Fruit fly (Drosophila melanogaster) whole organism, embryonic: ENCODE data around the gene CG15517.

Experiments used
- B-H2 ChIP-seq: fragments of 200-800 bp; sonication (Bioruptor generic); optimal IDR thresholded peaks from 2 replicates; lab custom pipeline; 2018; ENCODE audit warnings: missing biosample characterization, mild to moderate bottlenecking, missing genetic modification characterization
- BEAF-32 ChIP-seq: fragments of 200-800 bp; sonication (Bioruptor generic); optimal IDR thresholded peaks from 3 replicates; lab custom pipeline; 2017; ENCODE audit warnings: missing biosample characterization, missing genetic modification characterization, mild to moderate bottlenecking, moderate library complexity, missing genetic modification reagents
- CG10543 ChIP-seq: fragments of 200-800 bp; sonication (Bioruptor generic); optimal IDR thresholded peaks from 3 replicates; lab custom pipeline; 2017; ENCODE audit warnings: missing biosample characterization, mild to moderate bottlenecking, missing genetic modification characterization, moderate library complexity
- CG11093 ChIP-seq: fragments of 200-800 bp; sonication (Bioruptor generic); IDR thresholded peaks from 3 replicates; pipeline ENCODE4 v1.3.6; 2022; ENCODE audit warnings: missing biosample characterization, missing genetic modification characterization
- CG11398 ChIP-seq: fragments of 200-800 bp; sonication (Bioruptor generic); optimal IDR thresholded peaks from 2 replicates; lab custom pipeline; 2016; ENCODE audit warnings: missing biosample characterization, missing genetic modification characterization
- CG12155 ChIP-seq: fragments of 200-800 bp; sonication (Bioruptor generic); optimal IDR thresholded peaks from 3 replicates; lab custom pipeline; 2016; ENCODE audit warnings: missing biosample characterization, missing genetic modification characterization
- CG14667 ChIP-seq: fragments of 200-800 bp; sonication (Bioruptor generic); IDR thresholded peaks from 2 replicates; pipeline ENCODE4 v1.3.6; 2022; ENCODE audit warnings: missing biosample characterization, missing genetic modification characterization
- CG15601 ChIP-seq: fragments of 200-800 bp; sonication (Bioruptor generic); optimal IDR thresholded peaks from 3 replicates; lab custom pipeline; 2019; ENCODE audit warnings: missing biosample characterization, mild to moderate bottlenecking, missing genetic modification characterization, moderate library complexity
- CG17361 ChIP-seq: fragments of 200-800 bp; sonication (Bioruptor generic); IDR thresholded peaks from 3 replicates; pipeline ENCODE4 v1.3.6; 2022; ENCODE audit warnings: missing biosample characterization, missing genetic modification characterization
- CG18262 ChIP-seq: fragments of 200-800 bp; optimal IDR thresholded peaks from 3 replicates; lab custom pipeline; 2019; ENCODE audit warnings: missing biosample characterization, mild to moderate bottlenecking, missing genetic modification characterization, moderate library complexity
- CG2116 ChIP-seq: fragments of 200-800 bp; sonication (Bioruptor generic); optimal IDR thresholded peaks from 3 replicates; lab custom pipeline; 2018; ENCODE audit warnings: missing biosample characterization, mild to moderate bottlenecking, missing genetic modification characterization
- CG34422 ChIP-seq: fragments of 200-800 bp; sonication (Bioruptor generic); IDR thresholded peaks from 3 replicates; pipeline ENCODE4 v1.3.6; 2022; ENCODE audit warnings: missing biosample characterization, missing genetic modification characterization
- CG4424 ChIP-seq: fragments of 200-800 bp; sonication (Bioruptor generic); optimal IDR thresholded peaks from 3 replicates; lab custom pipeline; 2016; ENCODE audit warnings: missing biosample characterization, missing genetic modification characterization
- CG4820 ChIP-seq: fragments of 200-800 bp; sonication (Bioruptor generic); optimal IDR thresholded peaks from 3 replicates; lab custom pipeline; 2016; ENCODE audit warnings: missing biosample characterization, missing genetic modification characterization
- CG6272 ChIP-seq: fragments of 200-800 bp; sonication (Bioruptor generic); IDR thresholded peaks from 2 replicates; pipeline ENCODE4 v1.3.6; 2022; ENCODE audit warnings: missing biosample characterization, missing genetic modification characterization
- CG6689 ChIP-seq: fragments of 200-800 bp; sonication (Bioruptor generic); IDR thresholded peaks from 2 replicates; pipeline ENCODE4 v1.3.6; 2022; ENCODE audit warnings: missing biosample characterization, missing genetic modification characterization
- CG7786 ChIP-seq: fragments of 200-800 bp; sonication (Bioruptor generic); optimal IDR thresholded peaks from 2 replicates; lab custom pipeline; 2016; ENCODE audit warnings: missing biosample characterization, missing genetic modification characterization
- CG7928 ChIP-seq: fragments of 200-800 bp; sonication (Bioruptor generic); optimal IDR thresholded peaks from 2 replicates; lab custom pipeline; 2017; ENCODE audit warnings: missing biosample characterization, mild to moderate bottlenecking, missing genetic modification characterization
- CG9797 ChIP-seq: fragments of 200-800 bp; sonication (Bioruptor generic); optimal IDR thresholded peaks from 3 replicates; lab custom pipeline; 2018; ENCODE audit warnings: missing biosample characterization, mild to moderate bottlenecking, missing genetic modification characterization
- Dip3 ChIP-seq: fragments of 200-800 bp; sonication (Bioruptor generic); optimal IDR thresholded peaks from 3 replicates; lab custom pipeline; 2016; ENCODE audit warnings: missing biosample characterization, missing genetic modification characterization
- Dp ChIP-seq: fragments of 200-800 bp; sonication (Bioruptor generic); optimal IDR thresholded peaks from 2 replicates; lab custom pipeline; 2018; ENCODE audit warnings: missing biosample characterization, mild to moderate bottlenecking, missing genetic modification characterization, moderate library complexity
- E2f2 ChIP-seq: fragments of 200-800 bp; sonication (Bioruptor generic); IDR thresholded peaks from 2 replicates; pipeline ENCODE4 v1.3.6; 2022; ENCODE audit warnings: missing biosample characterization, missing genetic modification characterization
- Gsc ChIP-seq: fragments of 200-800 bp; sonication (Bioruptor generic); IDR thresholded peaks from 2 replicates; pipeline ENCODE4 v1.3.6; 2022; ENCODE audit warnings: missing biosample characterization, missing genetic modification characterization
- HmgD ChIP-seq: fragments of 200-800 bp; sonication (Bioruptor generic); optimal IDR thresholded peaks from 3 replicates; lab custom pipeline; 2016; ENCODE audit warnings: missing biosample characterization, missing genetic modification characterization
- Med ChIP-seq: fragments of 200-800 bp; sonication (Bioruptor generic); peaks from one replicate; lab custom pipeline; 2016; ENCODE audit warnings: missing biosample characterization, missing genetic modification characterization, mild to moderate bottlenecking, inconsistent platforms, moderate library complexity
- NK7.1 ChIP-seq: fragments of 200-800 bp; sonication (Bioruptor generic); optimal IDR thresholded peaks from 3 replicates; lab custom pipeline; 2016; ENCODE audit warnings: missing biosample characterization, missing genetic modification characterization
- Taf1 ChIP-seq: fragments of 200-800 bp; sonication (Bioruptor generic); IDR thresholded peaks from 2 replicates; pipeline ENCODE4 v1.3.6; 2022; ENCODE audit warnings: missing biosample characterization, missing genetic modification characterization
- Vsx1 ChIP-seq: fragments of 200-800 bp; sonication (Bioruptor generic); optimal IDR thresholded peaks from 2 replicates; lab custom pipeline; 2017; ENCODE audit warnings: missing biosample characterization, mild to moderate bottlenecking, missing genetic modification characterization, missing genetic modification reagents
- az2 ChIP-seq: fragments of 200-800 bp; sonication (Bioruptor generic); optimal IDR thresholded peaks from 3 replicates; lab custom pipeline; 2016; ENCODE audit warnings: missing biosample characterization, missing genetic modification characterization
- bab2 ChIP-seq: fragments of 200-800 bp; sonication (Bioruptor generic); optimal IDR thresholded peaks from 2 replicates; lab custom pipeline; 2016; ENCODE audit warnings: missing biosample characterization, missing genetic modification characterization
- cato ChIP-seq: fragments of 200-800 bp; sonication (Bioruptor generic); optimal IDR thresholded peaks from 2 replicates; lab custom pipeline; 2016; ENCODE audit warnings: missing biosample characterization, missing genetic modification characterization, borderline replicate concordance
- chinmo ChIP-seq: fragments of 200-800 bp; sonication (Bioruptor generic); IDR thresholded peaks from 4 replicates; pipeline ENCODE4 v1.3.6; 2022; ENCODE audit warnings: missing biosample characterization, missing genetic modification characterization; ENCODE audit not compliant: partially characterized antibody
- dmrt11E ChIP-seq: fragments of 200-800 bp; sonication (Bioruptor generic); optimal IDR thresholded peaks from 3 replicates; lab custom pipeline; 2018; ENCODE audit warnings: missing biosample characterization, mild to moderate bottlenecking, missing genetic modification characterization, moderate library complexity
- esg ChIP-seq: fragments of 200-800 bp; sonication (Bioruptor generic); conservative IDR thresholded peaks from 2 replicates; pipeline ENCODE4 v1.3.6; 2022; ENCODE audit warnings: missing biosample characterization, missing genetic modification characterization
- fd3F ChIP-seq: fragments of 200-800 bp; sonication (Bioruptor generic); optimal IDR thresholded peaks from 2 replicates; lab custom pipeline; 2018; ENCODE audit warnings: missing biosample characterization, mild to moderate bottlenecking, missing genetic modification characterization, moderate library complexity
- fd96Cb ChIP-seq: fragments of 200-800 bp; sonication (Bioruptor generic); optimal IDR thresholded peaks from 2 replicates; lab custom pipeline; 2018; ENCODE audit warnings: missing biosample characterization, mild to moderate bottlenecking, missing genetic modification characterization, moderate library complexity
- h ChIP-seq: fragments of >200 bp; optimal IDR thresholded peaks from 2 replicates; lab custom pipeline; 2017
- ham ChIP-seq: fragments of 200-800 bp; sonication (Bioruptor generic); IDR thresholded peaks from 2 replicates; pipeline ENCODE4 v1.3.6; 2022; ENCODE audit warnings: missing biosample characterization, missing genetic modification characterization
- insv ChIP-seq, 2 experiments: fragments of 200-800 bp; sonication (Bioruptor generic); optimal IDR thresholded peaks; 3 replicates each; lab custom pipeline; 2016 to 2018; ENCODE audit warnings: missing biosample characterization in 2 of 2, missing genetic modification characterization in 2 of 2
- jumu ChIP-seq: fragments of 200-800 bp; sonication (Bioruptor generic); optimal IDR thresholded peaks from 3 replicates; lab custom pipeline; 2016; ENCODE audit warnings: missing biosample characterization, missing genetic modification characterization
- maf-S ChIP-seq: fragments of 200-800 bp; sonication (Bioruptor generic); optimal IDR thresholded peaks from 2 replicates; lab custom pipeline; 2016; ENCODE audit warnings: missing biosample characterization, missing genetic modification characterization
- mirr ChIP-seq: fragments of 200-800 bp; sonication (Bioruptor generic); optimal IDR thresholded peaks from 3 replicates; lab custom pipeline; 2018; ENCODE audit warnings: missing biosample characterization, mild to moderate bottlenecking, missing genetic modification characterization
- nmo ChIP-seq: fragments of 200-800 bp; sonication (Bioruptor generic); optimal IDR thresholded peaks from 2 replicates; lab custom pipeline; 2018; ENCODE audit warnings: missing biosample characterization, mild to moderate bottlenecking, missing genetic modification characterization, moderate library complexity
- pan ChIP-seq, 4 experiments: fragments of >200 bp in 3 of 4; fragments of 200-800 bp in 1 of 4; sonication (Bioruptor generic) in 1 of 4; optimal IDR thresholded peaks in 3 of 4; IDR thresholded peaks in 1 of 4; 2 replicates each; pipeline versions ENCODE4 v1.3.6 to Lab custom; 2017 to 2022; ENCODE audit warnings: missing biosample characterization in 2 of 4, missing genetic modification characterization in 2 of 4, mixed read lengths in 1 of 4
- pzg ChIP-seq: fragments of 200-800 bp; sonication (Bioruptor generic); optimal IDR thresholded peaks from 3 replicates; lab custom pipeline; 2018; ENCODE audit warnings: missing biosample characterization, mild to moderate bottlenecking, missing genetic modification characterization, moderate library complexity
- repo ChIP-seq: fragments of 200-800 bp; sonication (Bioruptor generic); optimal IDR thresholded peaks from 2 replicates; lab custom pipeline; 2016; ENCODE audit warnings: missing biosample characterization, missing genetic modification characterization
- so ChIP-seq: fragments of 200-800 bp; sonication (Bioruptor generic); IDR thresholded peaks from 3 replicates; pipeline ENCODE4 v1.3.6; 2022; ENCODE audit warnings: missing biosample characterization, missing genetic modification characterization
- sob ChIP-seq: fragments of 200-800 bp; sonication (Bioruptor generic); IDR thresholded peaks from 2 replicates; pipeline ENCODE4 v1.3.6; 2022; ENCODE audit warnings: missing biosample characterization, missing genetic modification characterization
- tap ChIP-seq: fragments of 200-800 bp; optimal IDR thresholded peaks from 3 replicates; lab custom pipeline; 2019; ENCODE audit warnings: missing biosample characterization, mild to moderate bottlenecking, missing genetic modification characterization, moderate library complexity
- tin ChIP-seq: fragments of 200-800 bp; sonication (Bioruptor generic); optimal IDR thresholded peaks from 3 replicates; lab custom pipeline; 2016; ENCODE audit warnings: missing biosample characterization, missing genetic modification characterization
- twi ChIP-seq: fragments of 200-800 bp; optimal IDR thresholded peaks from 2 replicates; lab custom pipeline; 2019; ENCODE audit warnings: missing biosample characterization, mild to moderate bottlenecking, missing genetic modification characterization, moderate library complexity
- unc-4 ChIP-seq: fragments of 200-800 bp; sonication (Bioruptor generic); IDR thresholded peaks from 2 replicates; pipeline ENCODE4 v1.3.6; 2022; ENCODE audit warnings: missing biosample characterization, missing genetic modification characterization; ENCODE audit not compliant: partially characterized antibody

The CG15517 gene

DNA sequence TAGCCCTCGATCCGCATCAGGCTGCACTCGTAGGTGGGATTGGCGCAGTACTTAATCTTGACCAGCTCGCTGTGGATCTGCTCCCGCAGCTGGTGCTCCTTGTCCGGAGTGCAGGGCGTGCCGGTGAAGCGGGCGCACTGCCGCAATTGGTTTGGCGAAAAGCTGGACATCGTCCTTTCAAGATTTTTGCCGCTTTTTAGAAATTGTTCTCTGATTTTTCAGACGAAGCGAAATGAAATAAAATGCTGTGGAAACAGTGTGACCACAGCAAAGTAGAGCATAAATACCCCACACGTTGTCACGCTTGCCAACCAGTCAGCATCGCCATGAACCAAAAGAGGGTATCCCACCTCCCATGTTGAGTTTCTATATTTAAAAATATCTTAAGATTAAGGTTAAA lies 46.4 kb downstream of the CG15517 start, which contains the start of gene dgt1 (continued):
- TF ChIP-seq twi (no peak), CG34422 (GFP tag; lab: Robert Waterston, UW) (no peak), BEAF-32 (GFP tag; lab: Kevin White, UChicago) (peak; percentile 38), Med (GFP tag; lab: Kevin White, UChicago) (peak; percentile 69), unc-4 (0 out of 2 replicates have a peak, but pooled peaks have one; percentile 16), B-H2 (GFP tag; lab: Kevin White, UChicago) (no peak), NK7.1 (GFP tag; lab: Kevin White, UChicago) (no peak), cato (GFP tag; lab: Kevin White, UChicago) (no peak), Dip3 (GFP tag; lab: Kevin White, UChicago) (no peak), pzg (GFP tag; lab: Kevin White, UChicago) (peak; percentile 89), insv (GFP tag; optimal IDR thresholded peaks at IDR 0.05; lab: Kevin White, UChicago) (peak in 1 of 2 experiments; percentile 56), Vsx1 (GFP tag; lab: Kevin White, UChicago) (no peak), bab2 (GFP tag; lab: Kevin White, UChicago) (no peak), CG4820 (GFP tag; lab: Kevin White, UChicago) (no peak), CG6272 (no peak), Taf1 (GFP tag; lab: Robert Waterston, UW) (no peak), jumu (GFP tag; lab: Kevin White, UChicago) (no peak), mirr (GFP tag; lab: Kevin White, UChicago) (no peak), ham (GFP tag; lab: Robert Waterston, UW) (no peak), so (GFP tag; lab: Robert Waterston, UW) (no peak), CG11093 (GFP tag; lab: Robert Waterston, UW) (no peak), CG12155 (GFP tag; lab: Kevin White, UChicago) (peak; percentile 78), sob (GFP tag; lab: Robert Waterston, UW) (no peak), CG9797 (GFP tag; lab: Kevin White, UChicago) (peak; percentile 88), chinmo (GFP tag; lab: Robert Waterston, UW) (no peak), CG14667 (GFP tag; lab: Robert Waterston, UW) (no peak), CG7928 (no peak), tap (no peak), CG6689 (GFP tag; lab: Robert Waterston, UW) (no peak), tin (no peak), az2 (GFP tag; lab: Kevin White, UChicago) (no peak), nmo (GFP tag; lab: Kevin White, UChicago) (peak; percentile 6), fd96Cb (tag; lab: Kevin White, UChicago) (no peak), esg (GFP tag; lab: Robert Waterston, UW) (no peak), HmgD (GFP tag; lab: Kevin White, UChicago) (peak; percentile 5), pan (optimal IDR thresholded peaks at IDR 0.05; lab: Kevin White, UChicago) (no peak), pan (GFP tag; optimal IDR thresholded peaks at IDR 0.05 in 1 of 2, IDR thresholded peaks at IDR 0.05 in 1 of 2) (no peak), CG4424 (GFP tag; lab: Kevin White, UChicago) (no peak), E2f2 (GFP tag; lab: Robert Waterston, UW) (peak; percentile 91), h (lab: Kevin White, UChicago) (no peak), CG18262 (tag; lab: Kevin White, UChicago) (no peak), Dp (GFP tag; lab: Kevin White, UChicago) (peak; percentile 93), dmrt11E (tag; lab: Kevin White, UChicago) (no peak), CG17361 (GFP tag; lab: Robert Waterston, UW) (no peak), CG15601 (tag; lab: Kevin White, UChicago) (no peak), maf-S (no peak), CG2116 (GFP tag; lab: Kevin White, UChicago) (peak; percentile 29), Gsc (GFP tag; lab: Robert Waterston, UW) (no peak), CG11398 (GFP tag; lab: Kevin White, UChicago) (no peak), fd3F (GFP tag; lab: Kevin White, UChicago) (no peak), repo (GFP tag; lab: Kevin White, UChicago) (no peak), CG10543 (no peak), CG7786 (GFP tag; lab: Kevin White, UChicago) (no peak)
